Worm (Caenorhabditis elegans) whole organism, late embryonic: ENCODE measurements around the gene K12H4.2.

Experiments used
- F13H6.1 ChIP-seq: sonication (generic microtip); optimal IDR thresholded peaks from 2 replicates; lab custom pipeline; 2016; ENCODE audit warnings: missing genetic modification characterization, missing compliant biosample characterization
- K02D7.2 ChIP-seq: sonication (generic microtip); optimal IDR thresholded peaks from 2 replicates; lab custom pipeline; 2017; ENCODE audit warnings: mild to moderate bottlenecking, missing genetic modification characterization, missing compliant biosample characterization
- T23F11.4 ChIP-seq: fragments of 200-800 bp; sonication (Bioruptor generic); optimal IDR thresholded peaks from 2 replicates; lab custom pipeline; 2018; ENCODE audit warnings: mild to moderate bottlenecking, missing genetic modification characterization, missing compliant biosample characterization
- Y22D7AL.16 ChIP-seq: sonication (generic microtip); optimal IDR thresholded peaks from 2 replicates; lab custom pipeline; 2016; ENCODE audit warnings: missing genetic modification characterization, missing compliant biosample characterization
- ama-1 ChIP-seq: fragments of 150-350 bp; optimal IDR thresholded peaks from 2 replicates; lab custom pipeline; 2014
- ceh-14 ChIP-seq: sonication (generic microtip); optimal IDR thresholded peaks from 2 replicates; lab custom pipeline; 2016; ENCODE audit warnings: missing genotype, missing genetic modification characterization, missing compliant biosample characterization
- ceh-19 ChIP-seq: fragments of 200-800 bp; sonication (Bioruptor generic); optimal IDR thresholded peaks from 2 replicates; lab custom pipeline; 2018; ENCODE audit warnings: mild to moderate bottlenecking, missing genetic modification characterization, missing compliant biosample characterization
- ceh-2 ChIP-seq: sonication (generic microtip); optimal IDR thresholded peaks from 2 replicates; lab custom pipeline; 2016; ENCODE audit warnings: missing genotype, missing genetic modification characterization, missing compliant biosample characterization
- ceh-22 ChIP-seq: sonication (generic microtip); optimal IDR thresholded peaks from 2 replicates; lab custom pipeline; 2017; ENCODE audit warnings: missing biosample characterization, missing genetic modification characterization
- ceh-24 ChIP-seq: sonication (generic microtip); optimal IDR thresholded peaks from 2 replicates; lab custom pipeline; 2016; ENCODE audit warnings: mild to moderate bottlenecking, missing genetic modification characterization, missing compliant biosample characterization
- ceh-31 ChIP-seq: sonication (generic microtip); optimal IDR thresholded peaks from 2 replicates; lab custom pipeline; 2016; ENCODE audit warnings: missing genetic modification characterization, missing compliant biosample characterization
- ceh-45 ChIP-seq: fragments of 200-800 bp; sonication (Bioruptor generic); IDR thresholded peaks from 2 replicates; pipeline ENCODE4 v1.3.6; 2022; ENCODE audit warnings: missing genetic modification reagents, missing genetic modification characterization, missing compliant biosample characterization
- ceh-48 ChIP-seq: sonication (generic microtip); optimal IDR thresholded peaks from 2 replicates; lab custom pipeline; 2016; ENCODE audit warnings: missing genetic modification characterization, inconsistent platforms, missing compliant biosample characterization
- ceh-6 ChIP-seq: fragments of 200-800 bp; sonication (Bioruptor generic); optimal IDR thresholded peaks from 2 replicates; lab custom pipeline; 2018; ENCODE audit warnings: mild to moderate bottlenecking, missing genetic modification characterization, missing compliant biosample characterization
- dmd-4 ChIP-seq: sonication (generic microtip); optimal IDR thresholded peaks from 2 replicates; lab custom pipeline; 2016; ENCODE audit warnings: borderline replicate concordance, missing genetic modification characterization, missing compliant biosample characterization
- elt-2 ChIP-seq: sonication (generic microtip); optimal IDR thresholded peaks from 2 replicates; lab custom pipeline; 2016; ENCODE audit warnings: missing genetic modification reagents, missing genetic modification characterization, missing compliant biosample characterization
- fax-1 ChIP-seq: sonication (generic microtip); optimal IDR thresholded peaks from 2 replicates; lab custom pipeline; 2016; ENCODE audit warnings: missing genotype, missing genetic modification characterization, missing compliant biosample characterization
- fkh-6 ChIP-seq: sonication (generic microtip); optimal IDR thresholded peaks from 2 replicates; lab custom pipeline; 2016; ENCODE audit warnings: missing genetic modification characterization, missing compliant biosample characterization
- gmeb-2 ChIP-seq: sonication (generic microtip); optimal IDR thresholded peaks from 2 replicates; lab custom pipeline; 2016; ENCODE audit warnings: missing genetic modification characterization, inconsistent platforms, missing compliant biosample characterization
- hlh-15 ChIP-seq: sonication (generic microtip); optimal IDR thresholded peaks from 2 replicates; lab custom pipeline; 2016; ENCODE audit warnings: missing genetic modification characterization, missing compliant biosample characterization
- hlh-6 ChIP-seq: sonication (generic microtip); optimal IDR thresholded peaks from 2 replicates; lab custom pipeline; 2016; ENCODE audit warnings: missing genotype, missing genetic modification characterization, missing compliant biosample characterization
- lim-6 ChIP-seq: sonication (generic microtip); optimal IDR thresholded peaks from 2 replicates; lab custom pipeline; 2016; ENCODE audit warnings: missing genetic modification characterization, missing compliant biosample characterization
- lin-11 ChIP-seq: fragments of 200-800 bp; sonication (Bioruptor generic); optimal IDR thresholded peaks from 2 replicates; lab custom pipeline; 2018; ENCODE audit warnings: mild to moderate bottlenecking, missing genetic modification characterization, missing compliant biosample characterization
- madf-2 ChIP-seq: sonication (generic microtip); optimal IDR thresholded peaks from 2 replicates; lab custom pipeline; 2017; ENCODE audit warnings: missing genetic modification characterization, missing compliant biosample characterization
- mec-3 ChIP-seq: sonication (generic microtip); optimal IDR thresholded peaks from 2 replicates; lab custom pipeline; 2016; ENCODE audit warnings: borderline replicate concordance, missing genetic modification characterization, missing compliant biosample characterization
- nfya-1 ChIP-seq: sonication (generic microtip); optimal IDR thresholded peaks from 2 replicates; lab custom pipeline; 2017; ENCODE audit warnings: missing genetic modification characterization, mild to moderate bottlenecking, missing compliant biosample characterization, antibody characterized with exemption, moderate library complexity
- nhr-11 ChIP-seq: fragments of 150-350 bp; optimal IDR thresholded peaks from 2 replicates; lab custom pipeline; 2014; ENCODE audit warnings: missing biosample characterization, missing genetic modification characterization
- nhr-232 ChIP-seq: sonication (generic microtip); optimal IDR thresholded peaks from 2 replicates; lab custom pipeline; 2016; ENCODE audit warnings: missing genetic modification characterization, missing compliant biosample characterization
- npax-4 ChIP-seq: sonication (generic microtip); optimal IDR thresholded peaks from 2 replicates; lab custom pipeline; 2016; ENCODE audit warnings: missing genetic modification characterization, missing compliant biosample characterization
- pha-4 ChIP-seq: fragments of 150-350 bp; optimal IDR thresholded peaks from 2 replicates; lab custom pipeline; 2018; ENCODE audit warnings: missing biosample characterization, missing genetic modification reagents, missing genetic modification characterization
- rnt-1 ChIP-seq: sonication (generic microtip); optimal IDR thresholded peaks from 2 replicates; lab custom pipeline; 2016; ENCODE audit warnings: missing genetic modification characterization, missing compliant biosample characterization
- sdc-2 ChIP-seq: sonication (generic microtip); optimal IDR thresholded peaks from 2 replicates; lab custom pipeline; 2016; ENCODE audit warnings: missing genotype, missing genetic modification characterization, missing compliant biosample characterization
- syd-9 ChIP-seq: sonication (generic microtip); optimal IDR thresholded peaks from 2 replicates; lab custom pipeline; 2016; ENCODE audit warnings: mild to moderate bottlenecking, missing genetic modification characterization, moderate library complexity, missing compliant biosample characterization
- unc-42 ChIP-seq: sonication (generic microtip); optimal IDR thresholded peaks from 2 replicates; lab custom pipeline; 2016; ENCODE audit warnings: missing genotype, missing genetic modification characterization, missing compliant biosample characterization
- unc-86 ChIP-seq: sonication (generic microtip); optimal IDR thresholded peaks from 2 replicates; lab custom pipeline; 2016; ENCODE audit warnings: missing genetic modification characterization, missing compliant biosample characterization
- zip-5 ChIP-seq: sonication (generic microtip); optimal IDR thresholded peaks from 2 replicates; lab custom pipeline; 2016; ENCODE audit warnings: missing genetic modification characterization, missing compliant biosample characterization
- ztf-16 ChIP-seq: sonication (generic microtip); optimal IDR thresholded peaks from 2 replicates; lab custom pipeline; 2017; ENCODE audit warnings: missing genetic modification characterization, missing compliant biosample characterization

K12H4.2 gene

ce11 chrIII:8043784-8044183, 3.7 kb upstream of the K12H4.2 start (continued):
- TF ChIP-seq ceh-24 (tag; lab: Kevin White, UChicago) (peak; percentile 98), lin-11 (tag; lab: Kevin White, UChicago) (peak; percentile 96), ceh-6 (GFP tag; lab: Kevin White, UChicago) (peak; percentile 98), ceh-48 (peak; percentile 99), fkh-6 (tag; lab: Kevin White, UChicago) (peak; percentile 99), dmd-4 (tag; lab: Kevin White, UChicago) (peak; percentile 100), ztf-16 (tag; lab: Kevin White, UChicago) (peak; percentile 100), ceh-14 (tag; lab: Kevin White, UChicago) (peak; percentile 100), madf-2 (tag; lab: Kevin White, UChicago) (peak; percentile 100), zip-5 (peak; percentile 100), nhr-232 (tag; lab: Kevin White, UChicago) (peak; percentile 96), T23F11.4 (peak; percentile 99), nfya-1 (tag; lab: Kevin White, UChicago) (peak; percentile 98), ceh-19 (GFP tag; lab: Kevin White, UChicago) (peak; percentile 100), gmeb-2 (tag; lab: Kevin White, UChicago) (peak; percentile 99), unc-86 (tag; lab: Kevin White, UChicago) (peak; percentile 100)

ce11 chrIII:8044187-8044586, 3.3 kb upstream of the K12H4.2 start, which contains the start of gene K12H4.5:
K12H4.5 (plus strand) TSS chrIII:8044487.
- TF ChIP-seq hlh-15 (tag; lab: Kevin White, UChicago) (no peak), lim-6 (tag; lab: Kevin White, UChicago) (no peak), pha-4 (tag; lab: Kevin White, UChicago) (no peak), unc-86 (tag; lab: Kevin White, UChicago) (no peak), nhr-11 (no peak), rnt-1 (no peak), T23F11.4 (no peak), K02D7.2 (tag; lab: Kevin White, UChicago) (no peak), hlh-6 (no peak), mec-3 (tag; lab: Kevin White, UChicago) (no peak)

ce11 chrIII:8044717-8045116, 2.8 kb upstream of the K12H4.2 start, which contains the start of gene spcs-3:
spcs-3 (plus strand) TSS chrIII:8045017.
- no peak for TF ChIP-seq unc-42 (tag; lab: Kevin White, UChicago)
- TF ChIP-seq F13H6.1 (tag; lab: Kevin White, UChicago), result no peak
- no peak for TF ChIP-seq ceh-31 (tag; lab: Kevin White, UChicago)
- no peak for TF ChIP-seq gmeb-2 (tag; lab: Kevin White, UChicago)
- TF ChIP-seq elt-2 (tag; lab: Kevin White, UChicago), result no peak
- no peak for TF ChIP-seq ceh-45 (GFP tag; lab: Robert Waterston, UW)
- TF ChIP-seq npax-4, result no peak
- TF ChIP-seq ztf-16 (tag; lab: Kevin White, UChicago), result no peak
- no peak for TF ChIP-seq ceh-2 (tag; lab: Kevin White, UChicago)
- no peak for TF ChIP-seq ama-1 (lab: Kevin White, UChicago)
- no peak for TF ChIP-seq ceh-6 (GFP tag; lab: Kevin White, UChicago)
- TF ChIP-seq rnt-1, result no peak
- TF ChIP-seq ceh-22, result no peak
- TF ChIP-seq fax-1 (tag; lab: Kevin White, UChicago), result no peak
- TF ChIP-seq Y22D7AL.16 (tag; lab: Kevin White, UChicago), result no peak

DNA sequence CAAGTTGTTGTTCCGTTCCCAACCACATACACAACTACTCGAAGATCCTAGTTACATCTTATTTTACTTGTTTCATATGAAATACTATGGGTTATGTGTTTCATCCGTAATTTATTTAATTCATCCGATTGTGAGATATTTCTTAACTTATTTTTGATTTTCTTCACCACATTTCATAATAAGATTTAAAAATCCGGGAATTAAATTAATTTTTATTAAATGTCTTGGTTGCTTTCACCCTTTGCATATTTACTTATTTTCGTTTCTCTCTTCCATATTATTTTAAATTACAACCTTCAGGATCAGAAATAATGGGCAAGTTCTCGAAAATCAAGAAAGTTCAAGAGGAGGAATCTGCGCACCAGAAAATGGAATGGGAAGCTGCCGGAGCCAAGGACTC, 1.8 kb upstream of the K12H4.2 start, which contains the start of gene K12H4.3:
TSS of gene K12H4.3 (plus strand) at position 301 of the 400 bp plus-strand sequence.
- TF ChIP-seq sdc-2 (tag; lab: Kevin White, UChicago) (no peak), syd-9 (tag; lab: Kevin White, UChicago) (no peak), ceh-31 (tag; lab: Kevin White, UChicago) (no peak), dmd-4 (tag; lab: Kevin White, UChicago) (no peak), ceh-2 (tag; lab: Kevin White, UChicago) (no peak), fkh-6 (tag; lab: Kevin White, UChicago) (no peak)
